Worm (Caenorhabditis elegans) whole organism, mixed stage, embryonic: ENCODE data around the gene C39B10.5.

Experiments
- M03D4.4 ChIP-seq: sonication (generic microtip); optimal IDR thresholded peaks from 2 replicates; lab custom pipeline; 2017; ENCODE audit warnings: mild to moderate bottlenecking, missing genetic modification characterization, missing compliant biosample characterization
- bed-3 ChIP-seq: fragments of 200-800 bp; sonication (Bioruptor generic); optimal IDR thresholded peaks from 3 replicates; lab custom pipeline; 2018; ENCODE audit warnings: mild to moderate bottlenecking, missing genetic modification characterization, moderate library complexity, missing compliant biosample characterization
- blmp-1 ChIP-seq: fragments of 150-350 bp; optimal IDR thresholded peaks from 2 replicates; lab custom pipeline; 2014; ENCODE audit warnings: missing biosample characterization, missing genetic modification characterization
- ceh-39 ChIP-seq: fragments of 150-350 bp; optimal IDR thresholded peaks from 2 replicates; lab custom pipeline; 2014; ENCODE audit warnings: missing biosample characterization, missing genetic modification characterization
- ceh-43 ChIP-seq: fragments of 200-800 bp; sonication (Bioruptor generic); optimal IDR thresholded peaks from 2 replicates; lab custom pipeline; 2018; ENCODE audit warnings: mild to moderate bottlenecking, missing genetic modification characterization, moderate library complexity, missing compliant biosample characterization
- ceh-83 ChIP-seq: fragments of 200-800 bp; sonication (Bioruptor generic); optimal IDR thresholded peaks from 2 replicates; lab custom pipeline; 2018; ENCODE audit warnings: mild to moderate bottlenecking, missing genetic modification characterization, missing compliant biosample characterization
- ces-1 ChIP-seq: fragments of 150-350 bp; optimal IDR thresholded peaks from 2 replicates; lab custom pipeline; 2014; ENCODE audit warnings: missing biosample characterization, missing genetic modification reagents, missing genetic modification characterization
- cnd-1 ChIP-seq: fragments of 200-800 bp; sonication (Bioruptor generic); optimal IDR thresholded peaks from 2 replicates; lab custom pipeline; 2018; ENCODE audit warnings: mild to moderate bottlenecking, missing genetic modification characterization, missing compliant biosample characterization
- drap-1 ChIP-seq: fragments of 200-800 bp; sonication (Bioruptor generic); optimal IDR thresholded peaks from 3 replicates; lab custom pipeline; 2018; ENCODE audit warnings: mild to moderate bottlenecking, missing genetic modification characterization, missing compliant biosample characterization
- elt-1 ChIP-seq: sonication (generic microtip); optimal IDR thresholded peaks from 2 replicates; lab custom pipeline; 2017; ENCODE audit warnings: missing genetic modification characterization, mild to moderate bottlenecking, missing compliant biosample characterization, antibody characterized with exemption, moderate library complexity, borderline replicate concordance; ENCODE audit not compliant: insufficient read depth
- elt-3 ChIP-seq: fragments of 150-350 bp; optimal IDR thresholded peaks from 2 replicates; lab custom pipeline; 2014; ENCODE audit warnings: missing biosample characterization, missing genetic modification characterization
- flh-1 ChIP-seq: fragments of 200-800 bp; sonication (Bioruptor generic); optimal IDR thresholded peaks from 2 replicates; lab custom pipeline; 2018; ENCODE audit warnings: mild to moderate bottlenecking, missing genetic modification characterization, moderate library complexity, missing compliant biosample characterization
- ham-2 ChIP-seq: fragments of 200-800 bp; sonication (Bioruptor generic); optimal IDR thresholded peaks from 2 replicates; lab custom pipeline; 2018; ENCODE audit warnings: mild to moderate bottlenecking, missing genetic modification characterization, missing compliant biosample characterization
- hlh-1 ChIP-seq: fragments of 150-350 bp; optimal IDR thresholded peaks from 2 replicates; lab custom pipeline; 2014; ENCODE audit warnings: missing biosample characterization, missing genetic modification reagents, missing genetic modification characterization
- lin-13 ChIP-seq: fragments of 150-350 bp; optimal IDR thresholded peaks from 2 replicates; lab custom pipeline; 2014; ENCODE audit warnings: missing biosample characterization, missing genetic modification characterization
- lin-32 ChIP-seq: fragments of 200-800 bp; sonication (Bioruptor generic); optimal IDR thresholded peaks from 2 replicates; lab custom pipeline; 2018; ENCODE audit warnings: mild to moderate bottlenecking, missing genetic modification characterization, missing compliant biosample characterization
- lsy-2 ChIP-seq: fragments of 150-350 bp; optimal IDR thresholded peaks from 2 replicates; lab custom pipeline; 2014; ENCODE audit warnings: missing biosample characterization, missing genetic modification characterization
- mab-5 ChIP-seq: fragments of 150-350 bp; optimal IDR thresholded peaks from 2 replicates; lab custom pipeline; 2014; ENCODE audit warnings: missing biosample characterization, missing genetic modification characterization
- mep-1 ChIP-seq: fragments of 150-350 bp; optimal IDR thresholded peaks from 2 replicates; lab custom pipeline; 2017; ENCODE audit warnings: missing biosample characterization, missing genetic modification reagents, missing genetic modification characterization, inconsistent platforms
- mls-2 ChIP-seq: sonication (generic microtip); optimal IDR thresholded peaks from 2 replicates; lab custom pipeline; 2016; ENCODE audit warnings: mild to moderate bottlenecking, missing genetic modification characterization, moderate library complexity, missing compliant biosample characterization
- nhr-12 ChIP-seq: fragments of 150-350 bp; optimal IDR thresholded peaks from 2 replicates; lab custom pipeline; 2014; ENCODE audit warnings: missing biosample characterization, missing genetic modification characterization
- nhr-2 ChIP-seq: fragments of 150-350 bp; optimal IDR thresholded peaks from 2 replicates; lab custom pipeline; 2014; ENCODE audit warnings: missing biosample characterization, missing genetic modification characterization
- nhr-237 ChIP-seq: fragments of 150-350 bp; optimal IDR thresholded peaks from 2 replicates; lab custom pipeline; 2014; ENCODE audit warnings: missing biosample characterization, missing genetic modification characterization
- nhr-28 ChIP-seq: fragments of 150-350 bp; optimal IDR thresholded peaks from 2 replicates; lab custom pipeline; 2014; ENCODE audit warnings: missing biosample characterization, missing genetic modification characterization
- nhr-76 ChIP-seq: sonication (generic microtip); optimal IDR thresholded peaks from 2 replicates; lab custom pipeline; 2017; ENCODE audit warnings: missing biosample characterization, missing genetic modification characterization
- pha-4 ChIP-seq: fragments of 150-350 bp; optimal IDR thresholded peaks from 2 replicates; lab custom pipeline; 2018; ENCODE audit warnings: missing biosample characterization, missing genetic modification reagents, missing genetic modification characterization
- sem-2 ChIP-seq: fragments of 200-800 bp; sonication (Bioruptor generic); optimal IDR thresholded peaks from 2 replicates; lab custom pipeline; 2018; ENCODE audit warnings: mild to moderate bottlenecking, missing genetic modification characterization, missing compliant biosample characterization
- snpc-4 ChIP-seq: fragments of 150-350 bp; optimal IDR thresholded peaks from 2 replicates; lab custom pipeline; 2014; ENCODE audit warnings: missing biosample characterization, missing genetic modification characterization
- sptf-1 ChIP-seq: sonication (generic microtip); optimal IDR thresholded peaks from 2 replicates; lab custom pipeline; 2017; ENCODE audit warnings: mild to moderate bottlenecking, missing genetic modification characterization, moderate library complexity, missing compliant biosample characterization
- tbx-8 ChIP-seq: fragments of 200-800 bp; sonication (Bioruptor generic); optimal IDR thresholded peaks from 2 replicates; lab custom pipeline; 2018; ENCODE audit warnings: mild to moderate bottlenecking, missing genetic modification characterization, moderate library complexity, missing compliant biosample characterization
- unc-120 ChIP-seq: sonication (generic microtip); optimal IDR thresholded peaks from 2 replicates; lab custom pipeline; 2017; ENCODE audit warnings: missing genetic modification characterization, missing compliant biosample characterization; ENCODE audit not compliant: poor library complexity, severe bottlenecking
- unc-39 ChIP-seq: fragments of 150-350 bp; optimal IDR thresholded peaks from 2 replicates; lab custom pipeline; 2014; ENCODE audit warnings: missing biosample characterization, missing genetic modification characterization
- unc-62 ChIP-seq: fragments of 150-350 bp; optimal IDR thresholded peaks from 2 replicates; lab custom pipeline; 2014; ENCODE audit warnings: missing biosample characterization, missing genetic modification reagents, missing genetic modification characterization
- zip-8 ChIP-seq: fragments of 150-350 bp; optimal IDR thresholded peaks from 2 replicates; lab custom pipeline; 2014; ENCODE audit warnings: missing biosample characterization, missing genetic modification characterization
- ztf-11 ChIP-seq: fragments of 150-350 bp; optimal IDR thresholded peaks from 2 replicates; lab custom pipeline; 2014; ENCODE audit warnings: missing biosample characterization, missing genetic modification characterization

The C39B10.5 gene

DNA sequence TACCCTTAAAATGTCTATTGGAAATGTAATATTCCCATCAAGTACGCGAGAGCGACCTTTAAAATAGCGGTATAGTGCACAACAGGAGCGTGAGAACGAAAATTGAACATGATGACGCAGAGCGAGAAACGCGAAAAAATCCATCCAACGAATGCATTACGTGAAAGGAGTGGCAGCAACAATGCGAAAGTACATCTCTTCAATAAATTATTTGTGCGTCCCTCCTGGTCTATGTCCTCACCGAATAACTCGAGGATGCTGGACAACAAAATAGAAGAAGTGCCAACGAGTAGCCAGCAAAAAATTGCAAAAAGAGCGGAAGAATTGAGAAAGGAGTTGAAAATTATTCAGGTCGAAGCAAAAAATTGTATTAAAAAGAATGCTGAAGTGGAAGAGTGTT lies 13.3 kb upstream of the C39B10.5 start:
- no peak for TF ChIP-seq blmp-1 (tag; lab: Kevin White, UChicago)

DNA sequence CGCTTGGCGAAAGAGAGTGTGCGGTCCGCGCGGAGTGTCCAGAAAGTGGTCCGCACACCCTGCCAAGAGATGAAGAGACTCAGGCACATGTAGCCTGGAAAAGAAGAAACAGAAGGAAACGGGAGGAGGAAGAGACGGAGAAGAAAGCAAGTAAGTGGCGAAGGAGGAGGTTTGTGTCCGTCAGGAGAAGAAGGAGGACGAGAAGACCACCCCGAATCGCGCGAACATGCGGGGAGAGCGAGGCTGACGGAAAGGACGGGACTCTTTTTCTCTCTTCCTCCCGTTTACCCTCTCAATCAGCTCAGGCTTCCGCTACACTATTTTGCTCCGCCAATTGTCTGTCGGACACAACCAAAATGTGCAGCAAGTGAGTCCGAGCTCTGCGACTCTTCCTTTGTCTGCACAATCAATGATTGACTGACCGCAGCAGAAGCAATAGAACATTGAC lies 11.6 kb upstream of the C39B10.5 start:
- TF ChIP-seq mls-2 (tag; lab: Kevin White, UChicago) (peak; percentile 73), mab-5 (tag; lab: Kevin White, UChicago) (no peak), nhr-2 (tag; lab: Kevin White, UChicago) (no peak), mep-1 (peak; percentile 59), M03D4.4 (tag; lab: Kevin White, UChicago) (peak; percentile 71), zip-8 (tag; lab: Kevin White, UChicago) (no peak), nhr-237 (tag; lab: Kevin White, UChicago) (no peak), nhr-76 (tag; lab: Kevin White, UChicago) (no peak), sem-2 (GFP tag; lab: Kevin White, UChicago) (no peak), nhr-12 (no peak), ceh-83 (GFP tag; lab: Kevin White, UChicago) (no peak), unc-62 (GFP tag; lab: Kevin White, UChicago) (peak; percentile 83), ceh-39 (tag; lab: Kevin White, UChicago) (no peak), cnd-1 (tag; lab: Kevin White, UChicago) (peak; percentile 38), bed-3 (no peak), ceh-43 (GFP tag; lab: Kevin White, UChicago) (peak; percentile 3), unc-120 (tag; lab: Kevin White, UChicago) (peak; percentile 95), flh-1 (GFP tag; lab: Kevin White, UChicago) (no peak), ztf-11 (tag; lab: Kevin White, UChicago) (peak; percentile 85), elt-1 (tag; lab: Kevin White, UChicago) (no peak), sptf-1 (peak; percentile 75), lsy-2 (tag; lab: Kevin White, UChicago) (peak; percentile 31), pha-4 (tag; lab: Kevin White, UChicago) (peak; percentile 84), nhr-28 (tag; lab: Kevin White, UChicago) (no peak), lin-13 (tag; lab: Kevin White, UChicago) (peak; percentile 39), blmp-1 (tag; lab: Kevin White, UChicago) (no peak), unc-39 (tag; lab: Kevin White, UChicago) (no peak), ham-2 (GFP tag; lab: Kevin White, UChicago) (peak; percentile 87), lin-32 (GFP tag; lab: Kevin White, UChicago) (no peak), drap-1 (no peak), hlh-1 (peak; percentile 69), elt-3 (no peak), tbx-8 (GFP tag; lab: Kevin White, UChicago) (peak; percentile 34), ces-1 (GFP tag; lab: Kevin White, UChicago) (peak; percentile 74), snpc-4 (tag; lab: Kevin White, UChicago) (no peak)

DNA sequence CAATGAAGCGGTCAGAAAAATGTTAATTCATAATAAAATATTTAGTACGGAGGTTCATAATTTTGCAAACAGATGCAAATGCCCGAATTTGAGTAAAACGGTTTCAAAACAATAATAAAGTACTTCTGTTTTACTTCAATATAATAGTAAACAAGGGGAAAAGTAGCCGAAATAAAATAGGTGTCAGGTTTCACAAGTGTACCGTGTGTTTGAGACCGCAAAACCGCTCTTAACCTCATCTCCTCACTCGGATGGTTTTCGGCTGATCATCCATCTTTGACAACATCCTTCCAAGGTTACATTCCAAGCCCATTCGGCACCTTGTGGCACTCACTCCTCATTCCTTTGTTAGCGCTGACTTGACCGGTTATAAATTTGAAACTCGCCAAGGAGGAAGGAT lies 9.7 kb upstream of the C39B10.5 start:
- no peak for TF ChIP-seq lin-13 (tag; lab: Kevin White, UChicago)
- TF ChIP-seq pha-4 (tag; lab: Kevin White, UChicago): no peak
- TF ChIP-seq unc-39 (tag; lab: Kevin White, UChicago): no peak
- no peak for TF ChIP-seq cnd-1 (tag; lab: Kevin White, UChicago)
- no peak for TF ChIP-seq nhr-2 (tag; lab: Kevin White, UChicago)
- TF ChIP-seq drap-1: no peak
- TF ChIP-seq lin-32 (GFP tag; lab: Kevin White, UChicago): no peak

DNA sequence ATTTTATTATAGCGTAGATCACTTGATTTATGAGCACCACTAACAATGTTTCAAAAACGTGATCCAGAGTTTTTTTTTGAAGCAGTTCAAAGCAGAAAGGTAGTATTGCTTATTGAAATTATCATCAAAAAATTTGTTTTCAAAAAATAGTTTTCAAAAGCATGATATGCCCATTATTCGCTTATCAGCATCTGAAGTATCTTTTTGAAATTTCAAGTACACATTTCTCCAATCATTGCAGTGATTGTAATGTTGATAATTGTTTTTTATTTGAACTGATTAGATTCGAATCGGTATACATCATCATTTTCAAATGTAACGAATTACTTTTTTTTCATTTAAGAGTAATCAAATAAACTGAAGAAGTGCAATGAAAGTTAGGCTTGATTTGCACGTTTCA lies 6.4 kb upstream of the C39B10.5 start:
- TF ChIP-seq pha-4 (tag; lab: Kevin White, UChicago): no peak
